Worm (Caenorhabditis elegans): ENCODE results near the gene knl-3.
A peak's percentile ranks its signal among the peaks of the same experiment; 100 is the strongest.

The knl-3 gene

ce11 chrV:1875497-1875988, 6.5 kb downstream of the knl-3 start:
- no peak for TF ChIP-seq lin-32 (GFP tag; optimal IDR thresholded peaks at IDR 0.05)
- no peak for TF ChIP-seq pha-4 (tag; optimal IDR thresholded peaks at IDR 0.05)
- TF ChIP-seq ceh-83 (GFP tag; optimal IDR thresholded peaks at IDR 0.05): peak; percentile 49
- no peak for TF ChIP-seq M03D4.4 (tag; optimal IDR thresholded peaks at IDR 0.05)
- TF ChIP-seq sem-2 (GFP tag; optimal IDR thresholded peaks at IDR 0.05): peak; percentile 25
- no peak for TF ChIP-seq tbx-8 (GFP tag; optimal IDR thresholded peaks at IDR 0.05)
- peak; percentile 59 for TF ChIP-seq mls-2 (tag; optimal IDR thresholded peaks at IDR 0.05)
- TF ChIP-seq nhr-2 (tag; optimal IDR thresholded peaks at IDR 0.05): peak; percentile 1
- TF ChIP-seq unc-62 (GFP tag; optimal IDR thresholded peaks at IDR 0.05): no peak
- peak; percentile 73 for TF ChIP-seq sptf-1 (tag; optimal IDR thresholded peaks at IDR 0.05)
- TF ChIP-seq nhr-28 (tag; optimal IDR thresholded peaks at IDR 0.05): no peak
- TF ChIP-seq unc-39 (tag; optimal IDR thresholded peaks at IDR 0.05): no peak
- TF ChIP-seq bed-3 (GFP tag; optimal IDR thresholded peaks at IDR 0.05): peak; percentile 29

- TF ChIP-seq hlh-1 (tag; optimal IDR thresholded peaks at IDR 0.05): no peak
- no peak for TF ChIP-seq ceh-43 (GFP tag; optimal IDR thresholded peaks at IDR 0.05)
- TF ChIP-seq cnd-1 (tag; optimal IDR thresholded peaks at IDR 0.05): no peak
- no peak for TF ChIP-seq blmp-1 (tag; optimal IDR thresholded peaks at IDR 0.05)
These were observed 9.0 kb downstream of the knl-3 start for ce11 chrV:1878030-1878429.

DNA sequence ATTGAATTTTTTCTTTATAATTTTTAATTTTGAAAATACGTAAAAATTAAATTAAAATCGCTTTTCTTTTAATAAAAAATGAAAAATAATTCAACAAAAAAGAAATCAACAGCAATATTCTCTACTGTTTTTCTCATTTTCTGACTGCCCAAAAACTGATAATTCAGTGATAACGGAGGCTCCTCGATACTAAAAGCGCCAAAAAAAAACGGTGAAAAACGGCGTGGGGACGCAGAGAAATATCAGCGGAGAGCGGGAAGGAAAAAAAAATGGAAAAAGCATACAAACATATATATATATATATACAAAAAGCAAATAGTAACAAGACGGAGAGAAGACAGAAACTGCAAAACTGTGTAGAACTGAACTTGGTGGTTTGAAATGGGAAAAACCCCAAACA, 14.1 kb downstream of the knl-3 start:
- TF ChIP-seq pha-4 (tag; optimal IDR thresholded peaks at IDR 0.05): no peak
- no peak for TF ChIP-seq lin-13 (tag; optimal IDR thresholded peaks at IDR 0.05)
- TF ChIP-seq unc-62 (GFP tag; optimal IDR thresholded peaks at IDR 0.05): no peak
- TF ChIP-seq ceh-43 (GFP tag; optimal IDR thresholded peaks at IDR 0.05): no peak
- TF ChIP-seq nhr-28 (tag; optimal IDR thresholded peaks at IDR 0.05): no peak
- no peak for TF ChIP-seq ces-1 (GFP tag; optimal IDR thresholded peaks at IDR 0.05)
- no peak for TF ChIP-seq ham-2 (GFP tag; optimal IDR thresholded peaks at IDR 0.05)
- TF ChIP-seq zip-8 (tag; optimal IDR thresholded peaks at IDR 0.05): no peak
- TF ChIP-seq nhr-237 (tag; optimal IDR thresholded peaks at IDR 0.05): no peak
- TF ChIP-seq lin-32 (GFP tag; optimal IDR thresholded peaks at IDR 0.05): no peak
- TF ChIP-seq mab-5 (tag; optimal IDR thresholded peaks at IDR 0.05): no peak
- no peak for TF ChIP-seq unc-39 (tag; optimal IDR thresholded peaks at IDR 0.05)
- no peak for TF ChIP-seq mls-2 (tag; optimal IDR thresholded peaks at IDR 0.05)
- TF ChIP-seq flh-1 (GFP tag; optimal IDR thresholded peaks at IDR 0.05): no peak
- TF ChIP-seq M03D4.4 (tag; optimal IDR thresholded peaks at IDR 0.05): no peak
- TF ChIP-seq cnd-1 (tag; optimal IDR thresholded peaks at IDR 0.05): no peak
- no peak for TF ChIP-seq ceh-39 (tag; optimal IDR thresholded peaks at IDR 0.05)
- no peak for TF ChIP-seq drap-1 (GFP tag; optimal IDR thresholded peaks at IDR 0.05)
- TF ChIP-seq snpc-4 (tag; optimal IDR thresholded peaks at IDR 0.05): no peak
- TF ChIP-seq blmp-1 (tag; optimal IDR thresholded peaks at IDR 0.05): no peak

DNA sequence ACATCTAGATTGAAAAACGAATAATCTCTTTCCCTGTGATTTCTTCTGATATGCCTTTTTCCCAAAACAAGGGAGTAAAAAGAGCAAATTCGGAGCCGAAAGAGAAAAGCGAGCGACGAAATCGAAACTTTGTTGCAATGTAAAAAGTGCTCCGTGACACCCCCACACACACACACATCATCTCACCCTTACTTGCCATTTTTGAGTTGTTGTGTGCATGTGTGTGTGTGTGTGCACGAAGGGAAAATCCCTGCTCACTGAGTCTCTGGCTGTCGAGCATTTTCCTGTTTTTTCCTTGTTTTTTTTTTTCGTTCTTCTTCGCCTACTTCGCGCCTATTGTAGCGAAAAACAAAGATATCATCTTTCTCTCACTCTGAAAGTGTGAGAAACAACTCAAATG, 18.0 kb downstream of the knl-3 start:
- TF ChIP-seq drap-1 (GFP tag; optimal IDR thresholded peaks at IDR 0.05): no peak
- no peak for TF ChIP-seq nhr-2 (tag; optimal IDR thresholded peaks at IDR 0.05)
- TF ChIP-seq nhr-76 (tag; optimal IDR thresholded peaks at IDR 0.05): no peak
- TF ChIP-seq ceh-43 (GFP tag; optimal IDR thresholded peaks at IDR 0.05): no peak
- TF ChIP-seq blmp-1 (tag; optimal IDR thresholded peaks at IDR 0.05): no peak
- no peak for TF ChIP-seq cnd-1 (tag; optimal IDR thresholded peaks at IDR 0.05)
- no peak for TF ChIP-seq nhr-28 (tag; optimal IDR thresholded peaks at IDR 0.05)
- TF ChIP-seq ceh-39 (tag; optimal IDR thresholded peaks at IDR 0.05): no peak
- TF ChIP-seq ztf-11 (tag; optimal IDR thresholded peaks at IDR 0.05): no peak
- no peak for TF ChIP-seq M03D4.4 (tag; optimal IDR thresholded peaks at IDR 0.05)
- TF ChIP-seq elt-3 (tag; optimal IDR thresholded peaks at IDR 0.05): no peak
- no peak for TF ChIP-seq elt-1 (tag; optimal IDR thresholded peaks at IDR 0.05; ENCODE audit: borderline replicate concordance, insufficient read depth)
- TF ChIP-seq bed-3 (GFP tag; optimal IDR thresholded peaks at IDR 0.05): no peak
- TF ChIP-seq lin-13 (tag; optimal IDR thresholded peaks at IDR 0.05): no peak
- TF ChIP-seq mls-2 (tag; optimal IDR thresholded peaks at IDR 0.05): no peak
- TF ChIP-seq nhr-237 (tag; optimal IDR thresholded peaks at IDR 0.05): no peak

ce11 chrV:1888299-1888698, 19.3 kb downstream of the knl-3 start:
- TF ChIP-seq sem-2 (GFP tag; optimal IDR thresholded peaks at IDR 0.05) (no peak), flh-1 (GFP tag; optimal IDR thresholded peaks at IDR 0.05) (no peak), pha-4 (tag; optimal IDR thresholded peaks at IDR 0.05) (no peak), unc-62 (GFP tag; optimal IDR thresholded peaks at IDR 0.05) (no peak), hlh-1 (tag; optimal IDR thresholded peaks at IDR 0.05) (no peak)

All from whole organism, mixed stage, embryonic.